Worm (Caenorhabditis elegans): ENCODE measurements around the gene C27A7.3.

The C27A7.3 gene

DNA sequence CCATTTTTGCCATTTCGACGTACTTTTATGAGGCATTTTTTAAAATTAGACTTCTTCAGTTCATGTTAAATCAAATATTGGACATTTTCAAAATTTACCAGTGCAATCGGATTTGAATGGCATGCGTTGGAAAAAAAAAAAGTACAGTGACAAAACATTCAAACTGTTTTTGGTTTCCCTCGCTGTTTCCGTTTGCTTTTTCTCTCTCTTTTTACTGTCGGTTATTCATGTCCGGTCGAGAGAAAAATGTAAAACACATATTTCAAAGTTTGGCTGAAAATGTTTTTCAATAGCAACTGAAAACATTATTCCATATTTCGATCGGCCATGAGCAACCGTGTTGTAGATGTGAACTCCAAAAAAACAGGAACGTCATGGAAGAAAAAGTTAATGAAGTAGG lies at the start of gene C27A7.3:
Gene C27A7.3, plus strand, starts transcription at position 301 of the 400 bp plus-strand sequence.
- TF ChIP-seq T22C8.4 (GFP tag; IDR thresholded peaks at IDR 0.05) (no peak), ztf-23 (GFP tag; IDR thresholded peaks at IDR 0.05) (no peak), ref-1 (GFP tag; conservative IDR thresholded peaks at IDR 0.05) (no peak), cog-1 (tag; optimal IDR thresholded peaks at IDR 0.05) (no peak), tab-1 (GFP tag; IDR thresholded peaks at IDR 0.05) (no peak), ztf-29 (GFP tag; IDR thresholded peaks at IDR 0.05) (no peak), klf-2 (GFP tag; conservative IDR thresholded peaks at IDR 0.05) (no peak), flt-1 (GFP tag; IDR thresholded peaks at IDR 0.05) (no peak), med-1 (GFP tag; optimal IDR thresholded peaks at IDR 0.05; ENCODE audit: insufficient read depth) (no peak)

ce11 chrV:12091759-12092158 lies 49.0 kb upstream of the C27A7.3 start, which contains the start of gene nhr-206:
Gene nhr-206, plus strand, starts transcription at chrV:12092006.
- TF ChIP-seq klf-2 (GFP tag; conservative IDR thresholded peaks at IDR 0.05) (no peak), ztf-29 (GFP tag; IDR thresholded peaks at IDR 0.05) (no peak), flt-1 (GFP tag; IDR thresholded peaks at IDR 0.05) (no peak), tab-1 (GFP tag; IDR thresholded peaks at IDR 0.05) (no peak), ztf-23 (GFP tag; IDR thresholded peaks at IDR 0.05) (no peak), ref-1 (GFP tag; conservative IDR thresholded peaks at IDR 0.05) (no peak), cog-1 (tag; optimal IDR thresholded peaks at IDR 0.05) (no peak), T22C8.4 (GFP tag; IDR thresholded peaks at IDR 0.05) (no peak), med-1 (GFP tag; optimal IDR thresholded peaks at IDR 0.05; ENCODE audit: insufficient read depth) (no peak)

ce11 chrV:12094030-12094429 lies 46.7 kb upstream of the C27A7.3 start, which contains the start of gene nhr-208:
Gene nhr-208, plus strand, starts transcription at chrV:12094317.
- TF ChIP-seq ref-1 (GFP tag; conservative IDR thresholded peaks at IDR 0.05) (no peak), klf-2 (GFP tag; conservative IDR thresholded peaks at IDR 0.05) (no peak), ztf-23 (GFP tag; IDR thresholded peaks at IDR 0.05) (no peak), ztf-29 (GFP tag; IDR thresholded peaks at IDR 0.05) (no peak)

- TF ChIP-seq med-1 (GFP tag; optimal IDR thresholded peaks at IDR 0.05; ENCODE audit: insufficient read depth) (no peak), flt-1 (GFP tag; IDR thresholded peaks at IDR 0.05) (no peak), ztf-29 (GFP tag; IDR thresholded peaks at IDR 0.05) (no peak), ref-1 (GFP tag; conservative IDR thresholded peaks at IDR 0.05) (no peak), tab-1 (GFP tag; IDR thresholded peaks at IDR 0.05) (no peak), klf-2 (GFP tag; conservative IDR thresholded peaks at IDR 0.05) (no peak), T22C8.4 (GFP tag; IDR thresholded peaks at IDR 0.05) (no peak), ztf-23 (GFP tag; IDR thresholded peaks at IDR 0.05) (no peak), cog-1 (tag; optimal IDR thresholded peaks at IDR 0.05) (no peak)
Observed at ce11 chrV:12095865-12096264, 44.9 kb upstream of the C27A7.3 start, which contains the start of gene nhr-207. Gene nhr-207, plus strand, starts transcription at chrV:12096146.

- no peak for TF ChIP-seq ztf-23 (GFP tag; IDR thresholded peaks at IDR 0.05)
- no peak for TF ChIP-seq klf-2 (GFP tag; conservative IDR thresholded peaks at IDR 0.05)
- no peak for TF ChIP-seq med-1 (GFP tag; optimal IDR thresholded peaks at IDR 0.05; ENCODE audit: insufficient read depth)
- no peak for TF ChIP-seq tab-1 (GFP tag; IDR thresholded peaks at IDR 0.05)
- TF ChIP-seq ztf-29 (GFP tag; IDR thresholded peaks at IDR 0.05), result no peak
- no peak for TF ChIP-seq cog-1 (tag; optimal IDR thresholded peaks at IDR 0.05)
- no peak for TF ChIP-seq T22C8.4 (GFP tag; IDR thresholded peaks at IDR 0.05)
- TF ChIP-seq flt-1 (GFP tag; IDR thresholded peaks at IDR 0.05), result no peak
- TF ChIP-seq ref-1 (GFP tag; conservative IDR thresholded peaks at IDR 0.05), result no peak
Observed at ce11 chrV:12098123-12098522, 42.6 kb upstream of the C27A7.3 start, which contains the start of gene nhr-209. Gene nhr-209, plus strand, starts transcription at chrV:12098149.

ce11 chrV:12100794-12101343 lies 39.9 kb upstream of the C27A7.3 start, which contains the start of gene nhr-154:
Gene nhr-154, plus strand, starts transcription at chrV:12101293.
- TF ChIP-seq cog-1 (tag; optimal IDR thresholded peaks at IDR 0.05) (no peak), ztf-23 (GFP tag; IDR thresholded peaks at IDR 0.05) (no peak), ref-1 (GFP tag; conservative IDR thresholded peaks at IDR 0.05) (no peak), klf-2 (GFP tag; conservative IDR thresholded peaks at IDR 0.05) (no peak), tab-1 (GFP tag; IDR thresholded peaks at IDR 0.05) (no peak), flt-1 (GFP tag; IDR thresholded peaks at IDR 0.05) (no peak), T22C8.4 (GFP tag; IDR thresholded peaks at IDR 0.05) (no peak), med-1 (GFP tag; optimal IDR thresholded peaks at IDR 0.05; ENCODE audit: insufficient read depth) (no peak), ztf-29 (GFP tag; IDR thresholded peaks at IDR 0.05) (no peak)

DNA sequence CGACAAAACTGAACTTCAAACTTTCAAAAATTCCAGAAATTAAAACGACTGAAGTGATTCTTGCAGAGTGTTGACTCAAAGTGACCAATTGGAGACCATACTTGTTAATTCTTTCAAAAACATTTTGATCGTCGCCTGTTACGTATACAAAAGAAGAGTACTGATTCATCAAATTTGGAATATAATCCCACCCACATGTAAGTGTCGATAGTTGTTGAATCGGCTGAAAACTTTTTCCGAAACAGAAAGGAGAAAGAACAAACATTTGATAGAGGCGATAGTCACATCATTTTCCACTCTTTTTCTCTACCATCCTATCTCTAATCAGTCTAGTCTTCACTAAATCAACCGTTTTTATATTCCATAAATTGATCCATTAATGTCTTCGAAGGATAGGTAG lies 36.8 kb upstream of the C27A7.3 start, which contains the start of gene nhr-153:
Gene nhr-153, plus strand, starts transcription at position 301 of the 400 bp plus-strand sequence.
- TF ChIP-seq T22C8.4 (GFP tag; IDR thresholded peaks at IDR 0.05) (no peak), klf-2 (GFP tag; conservative IDR thresholded peaks at IDR 0.05) (no peak)

DNA sequence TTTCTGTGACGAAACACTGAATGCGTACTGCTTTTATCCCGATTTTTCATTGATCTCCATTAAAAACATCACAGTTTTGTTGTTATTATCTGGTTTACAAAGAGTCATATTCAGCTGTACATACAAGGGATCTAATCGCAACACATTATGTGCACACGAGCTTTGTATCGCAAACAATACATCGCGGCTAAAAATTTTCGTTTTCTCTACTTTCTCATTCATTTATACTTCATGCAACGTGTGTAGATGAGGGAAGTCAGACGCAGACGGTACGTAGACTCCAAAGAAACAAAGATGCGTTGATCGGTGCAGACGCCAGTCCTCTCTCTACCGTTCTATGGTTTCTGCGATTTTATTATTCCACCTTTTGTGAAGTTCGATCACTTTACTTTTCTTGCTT lies 33.9 kb upstream of the C27A7.3 start, which contains the start of gene nhr-136:
Gene nhr-136, plus strand, starts transcription at position 301 of the 400 bp plus-strand sequence.
- no peak for TF ChIP-seq flt-1 (GFP tag; IDR thresholded peaks at IDR 0.05)
- no peak for TF ChIP-seq T22C8.4 (GFP tag; IDR thresholded peaks at IDR 0.05)
- TF ChIP-seq klf-2 (GFP tag; conservative IDR thresholded peaks at IDR 0.05), result no peak
- no peak for TF ChIP-seq cog-1 (tag; optimal IDR thresholded peaks at IDR 0.05)
- TF ChIP-seq ztf-29 (GFP tag; IDR thresholded peaks at IDR 0.05), result no peak
- no peak for TF ChIP-seq med-1 (GFP tag; optimal IDR thresholded peaks at IDR 0.05; ENCODE audit: insufficient read depth)
- TF ChIP-seq ztf-23 (GFP tag; IDR thresholded peaks at IDR 0.05), result no peak
- no peak for TF ChIP-seq ref-1 (GFP tag; conservative IDR thresholded peaks at IDR 0.05)
- no peak for TF ChIP-seq tab-1 (GFP tag; IDR thresholded peaks at IDR 0.05)

DNA sequence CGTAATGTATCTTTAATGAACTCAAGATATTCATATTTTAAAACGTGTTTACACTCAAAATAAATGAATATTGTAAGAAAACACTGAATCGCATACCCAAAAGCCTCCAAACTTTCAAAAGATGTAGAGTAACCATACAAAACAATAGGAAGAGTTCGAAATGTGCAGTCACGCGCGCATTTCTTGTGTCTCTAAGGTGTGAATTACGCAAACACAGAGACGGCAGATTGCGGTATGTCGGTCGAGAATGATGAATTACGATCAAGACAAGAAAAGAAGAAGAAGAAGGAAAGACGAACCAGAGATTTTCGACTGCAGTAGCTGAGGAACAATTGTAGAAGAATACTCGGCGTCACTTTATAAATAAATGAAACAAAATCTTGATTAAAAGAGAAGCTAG lies 29.3 kb upstream of the C27A7.3 start, which contains the start of gene lhpp-1:
Gene lhpp-1, minus strand, starts transcription at position 354 of the 400 bp plus-strand sequence.
- TF ChIP-seq ztf-29 (GFP tag; IDR thresholded peaks at IDR 0.05) (no peak), klf-2 (GFP tag; conservative IDR thresholded peaks at IDR 0.05) (no peak), ref-1 (GFP tag; conservative IDR thresholded peaks at IDR 0.05) (no peak), tab-1 (GFP tag; IDR thresholded peaks at IDR 0.05) (no peak), med-1 (GFP tag; optimal IDR thresholded peaks at IDR 0.05; ENCODE audit: insufficient read depth) (no peak), T22C8.4 (GFP tag; IDR thresholded peaks at IDR 0.05) (no peak), flt-1 (GFP tag; IDR thresholded peaks at IDR 0.05) (no peak), cog-1 (tag; optimal IDR thresholded peaks at IDR 0.05) (no peak), ztf-23 (GFP tag; IDR thresholded peaks at IDR 0.05) (no peak)
